Fruit fly (Drosophila melanogaster) whole organism: ENCODE data around the gene Mabi.

Source experiments
- CG8478 ChIP-seq: fragments of >200 bp; optimal IDR thresholded peaks from 2 replicates; lab custom pipeline; 2018; ENCODE audit warnings: inconsistent platforms
- Dll ChIP-seq: fragments of >200 bp; optimal IDR thresholded peaks from 2 replicates; lab custom pipeline; 2017
- EcR ChIP-seq, 2 experiments: fragments of >200 bp; optimal IDR thresholded peaks; 2 replicates each; lab custom pipeline; 2017; ENCODE audit warnings: missing biosample characterization in 2 of 2, missing genetic modification characterization in 2 of 2, missing genetic modification reagents in 2 of 2
- pan ChIP-seq: fragments of >200 bp; optimal IDR thresholded peaks from 2 replicates; lab custom pipeline; 2017
- psq ChIP-seq: fragments of >200 bp; optimal IDR thresholded peaks from 2 replicates; lab custom pipeline; 2017
- usp ChIP-seq: fragments of >200 bp; optimal IDR thresholded peaks from 2 replicates; lab custom pipeline; 2017; ENCODE audit warnings: missing biosample characterization, missing genetic modification characterization, mixed read lengths

The Mabi gene

DNA sequence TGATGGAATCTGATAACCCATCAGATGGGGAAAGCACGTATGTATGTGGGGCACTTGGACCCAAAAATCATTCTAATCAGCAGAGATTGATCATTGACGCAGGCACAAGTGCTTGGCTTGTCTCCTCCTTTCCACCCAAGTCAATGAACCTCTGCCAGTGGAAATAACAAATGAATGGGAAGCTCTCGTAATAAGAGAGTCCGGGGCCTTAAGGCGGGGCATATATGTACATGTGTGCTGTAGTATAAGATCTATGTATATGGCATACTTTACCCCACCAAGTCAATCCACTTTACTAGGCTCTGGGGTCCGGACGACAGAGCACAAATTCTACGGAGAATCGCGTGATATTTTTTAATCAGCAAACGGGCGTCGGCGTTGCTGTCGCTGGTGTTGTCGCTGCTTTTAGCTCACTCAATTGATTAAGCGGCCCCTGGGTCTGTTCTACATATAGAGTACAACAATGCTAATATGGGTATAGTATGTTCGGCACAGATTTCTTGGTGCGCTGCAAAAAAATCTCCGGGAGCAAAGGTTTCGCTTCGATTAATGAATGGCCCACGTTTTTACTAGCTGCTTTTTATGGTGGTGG, 28.3 kb downstream of the Mabi start:
- TF ChIP-seq CG8478 (no peak), Dll (lab: Kevin White, UChicago) (no peak), psq (lab: Kevin White, UChicago) (no peak), pan (lab: Kevin White, UChicago) (peak; percentile 22), EcR (GFP tag; optimal IDR thresholded peaks at IDR 0.05; lab: Kevin White, UChicago) (peak in 1 of 2 experiments; percentile 82), usp (GFP tag; lab: Kevin White, UChicago) (no peak)

DNA sequence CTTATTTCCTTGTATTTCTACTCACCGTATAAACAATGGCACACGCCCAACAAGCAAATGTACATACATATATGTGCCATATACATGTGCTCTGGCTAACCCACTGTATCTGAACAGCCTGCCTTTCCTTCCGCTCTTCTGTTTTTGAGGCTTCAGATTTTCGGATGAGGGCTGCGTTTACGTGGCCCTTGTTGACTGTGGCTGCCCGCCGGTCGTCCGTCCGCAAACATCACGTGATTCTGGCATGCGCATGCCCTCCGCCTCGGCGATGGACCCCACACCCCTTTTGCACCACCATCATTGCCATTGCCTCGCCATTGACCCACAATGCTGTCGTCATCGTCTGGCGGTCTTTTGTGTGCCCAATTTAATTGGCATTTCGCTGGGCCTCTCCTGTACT, 29.2 kb downstream of the Mabi start:
- TF ChIP-seq EcR (GFP tag; optimal IDR thresholded peaks at IDR 0.05; lab: Kevin White, UChicago): no peak
- TF ChIP-seq usp (GFP tag; lab: Kevin White, UChicago): no peak
- TF ChIP-seq psq (lab: Kevin White, UChicago): no peak
- no peak for TF ChIP-seq Dll (lab: Kevin White, UChicago)
- no peak for TF ChIP-seq CG8478
- TF ChIP-seq pan (lab: Kevin White, UChicago): no peak

DNA sequence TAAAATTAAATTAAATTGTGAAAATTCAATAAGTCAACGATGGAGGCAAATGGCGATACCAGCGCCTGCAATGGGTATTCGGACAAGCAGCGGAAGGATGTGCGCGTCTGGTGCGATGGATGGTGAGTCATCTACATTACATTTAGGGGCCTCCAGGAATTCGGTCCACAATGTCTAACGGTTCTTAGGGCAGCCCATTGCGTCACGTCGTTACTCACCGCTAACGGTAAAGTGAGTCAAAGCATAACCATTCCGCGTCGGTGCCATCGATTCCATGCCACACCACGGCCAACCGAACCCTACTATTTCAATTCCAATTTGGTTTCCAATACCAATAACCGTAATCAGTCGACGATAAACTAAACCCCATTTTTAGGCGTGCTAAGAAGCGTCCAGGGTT, 30.3 kb downstream of the Mabi start:
- no peak for TF ChIP-seq psq (lab: Kevin White, UChicago)
- no peak for TF ChIP-seq EcR (GFP tag; optimal IDR thresholded peaks at IDR 0.05; lab: Kevin White, UChicago)
- no peak for TF ChIP-seq Dll (lab: Kevin White, UChicago)
- TF ChIP-seq usp (GFP tag; lab: Kevin White, UChicago): no peak
- no peak for TF ChIP-seq CG8478
- TF ChIP-seq pan (lab: Kevin White, UChicago): no peak

DNA sequence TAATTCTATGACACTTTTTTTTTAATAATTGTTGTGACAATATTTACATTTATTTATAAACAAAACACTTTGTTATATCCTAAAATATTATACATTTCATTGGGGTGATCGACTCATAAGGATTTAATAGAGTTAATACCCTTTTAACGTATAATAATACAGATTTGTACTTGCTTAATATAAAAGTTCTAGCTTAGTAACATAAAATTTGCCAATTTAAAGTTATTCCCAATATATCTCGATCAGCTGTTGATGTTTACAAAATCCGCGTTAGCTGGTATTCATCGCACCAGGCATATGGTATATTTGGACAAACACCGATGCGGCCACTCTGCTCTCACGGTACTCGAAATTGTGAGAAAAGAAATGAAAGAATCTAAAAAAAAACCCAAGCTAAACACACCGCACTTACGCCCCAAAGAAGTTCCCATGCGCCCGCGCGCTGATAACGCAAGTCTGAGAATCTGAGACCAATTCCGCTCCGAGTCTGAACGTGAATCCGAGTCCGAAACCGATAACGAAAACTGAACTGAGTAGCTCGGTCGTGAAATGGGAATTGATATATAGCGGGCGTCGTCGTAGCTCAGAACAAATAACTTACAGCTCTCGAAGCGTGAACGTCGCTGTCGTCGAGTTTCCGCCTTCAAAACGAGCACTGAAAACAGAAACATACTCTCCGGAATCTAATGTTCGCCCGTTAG, 30.9 kb downstream of the Mabi start, which contains the start of gene Pect:
Gene Pect, plus strand, starts transcription at position 326 of the 701 bp plus-strand sequence.
- TF ChIP-seq EcR (GFP tag; optimal IDR thresholded peaks at IDR 0.05; lab: Kevin White, UChicago) (no peak), CG8478 (no peak), Dll (lab: Kevin White, UChicago) (no peak), psq (lab: Kevin White, UChicago) (no peak)

DNA sequence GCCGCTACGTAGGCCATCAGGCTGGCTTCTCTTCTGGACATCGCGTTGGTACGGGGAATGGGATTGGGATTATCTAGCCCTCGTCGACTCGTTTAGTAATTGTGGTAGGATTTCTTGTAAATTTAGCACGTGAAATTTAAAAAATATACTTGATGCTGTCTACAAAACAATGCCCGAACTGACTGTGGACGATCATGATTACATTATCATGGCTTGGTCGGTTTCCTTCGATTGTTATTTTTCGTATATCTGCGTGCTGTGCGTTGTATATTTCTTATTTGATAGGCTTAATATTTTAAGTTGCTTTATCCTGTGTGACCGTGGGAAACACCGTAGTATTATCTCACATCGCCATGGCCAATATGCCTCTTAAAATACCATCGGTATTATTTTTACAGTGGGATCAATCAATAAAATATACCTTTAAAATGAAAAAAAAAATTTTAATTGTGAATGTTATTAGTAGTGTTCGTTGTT, 31.5 kb downstream of the Mabi start, which contains the start of gene CG16972:
Gene CG16972, minus strand, starts transcription at position 336 of the 477 bp plus-strand sequence.
- TF ChIP-seq usp (GFP tag; lab: Kevin White, UChicago): no peak
- TF ChIP-seq Dll (lab: Kevin White, UChicago): no peak
- no peak for TF ChIP-seq psq (lab: Kevin White, UChicago)
- no peak for TF ChIP-seq pan (lab: Kevin White, UChicago)
- TF ChIP-seq EcR (GFP tag; optimal IDR thresholded peaks at IDR 0.05; lab: Kevin White, UChicago): no peak
- no peak for TF ChIP-seq CG8478

DNA sequence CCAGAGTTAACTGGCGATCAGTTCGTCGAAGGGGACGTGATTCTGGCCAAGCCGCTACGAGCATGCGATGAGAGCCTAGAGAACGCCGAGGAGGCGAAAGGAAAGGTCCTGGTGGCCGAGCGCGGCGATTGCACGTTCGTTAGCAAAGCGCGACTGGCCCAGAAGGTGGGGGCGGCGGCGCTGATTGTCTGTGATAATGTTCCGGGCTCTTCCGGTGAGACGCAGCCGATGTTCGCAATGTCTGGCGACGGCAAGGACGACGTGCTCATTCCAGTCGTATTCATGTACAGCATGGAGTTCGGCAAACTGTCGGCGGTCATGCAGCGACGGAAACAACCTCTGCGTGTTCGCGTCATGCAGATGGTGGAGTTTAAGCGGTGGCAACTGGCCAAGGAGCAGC, 38.6 kb downstream of the Mabi start:
- TF ChIP-seq pan (lab: Kevin White, UChicago): no peak
- no peak for TF ChIP-seq Dll (lab: Kevin White, UChicago)
- no peak for TF ChIP-seq CG8478
- TF ChIP-seq psq (lab: Kevin White, UChicago): no peak
- no peak for TF ChIP-seq usp (GFP tag; lab: Kevin White, UChicago)
- TF ChIP-seq EcR (GFP tag; optimal IDR thresholded peaks at IDR 0.05; lab: Kevin White, UChicago): no peak

DNA sequence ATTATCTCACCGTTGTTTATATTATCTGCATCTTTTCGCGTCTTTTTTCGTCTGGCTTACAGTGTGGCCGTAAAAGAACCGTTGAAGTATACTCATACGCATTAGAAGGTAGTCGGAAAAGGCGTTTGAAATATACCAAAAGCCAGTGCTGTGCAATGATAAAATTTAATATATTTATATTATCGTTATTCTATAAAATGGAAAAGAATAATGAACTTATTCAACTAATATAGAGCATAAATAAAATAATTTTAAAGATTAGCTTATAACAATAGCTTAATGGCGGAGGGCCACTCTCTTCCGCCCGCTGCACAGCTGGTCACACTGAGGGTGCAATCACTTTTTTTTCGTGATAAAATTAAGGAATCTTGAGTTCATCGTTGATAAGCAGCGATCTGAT, 42.6 kb downstream of the Mabi start, which contains the start of the genes CG16974 and Edem2:
Gene CG16974, minus strand, starts transcription at position 86 of the 400 bp plus-strand sequence.
Gene Edem2, plus strand, starts transcription at position 308 of the 400 bp plus-strand sequence.
- TF ChIP-seq psq (lab: Kevin White, UChicago) (no peak), Dll (lab: Kevin White, UChicago) (no peak), EcR (GFP tag; optimal IDR thresholded peaks at IDR 0.05; lab: Kevin White, UChicago) (no peak), CG8478 (no peak), pan (lab: Kevin White, UChicago) (no peak), usp (GFP tag; lab: Kevin White, UChicago) (no peak)

DNA sequence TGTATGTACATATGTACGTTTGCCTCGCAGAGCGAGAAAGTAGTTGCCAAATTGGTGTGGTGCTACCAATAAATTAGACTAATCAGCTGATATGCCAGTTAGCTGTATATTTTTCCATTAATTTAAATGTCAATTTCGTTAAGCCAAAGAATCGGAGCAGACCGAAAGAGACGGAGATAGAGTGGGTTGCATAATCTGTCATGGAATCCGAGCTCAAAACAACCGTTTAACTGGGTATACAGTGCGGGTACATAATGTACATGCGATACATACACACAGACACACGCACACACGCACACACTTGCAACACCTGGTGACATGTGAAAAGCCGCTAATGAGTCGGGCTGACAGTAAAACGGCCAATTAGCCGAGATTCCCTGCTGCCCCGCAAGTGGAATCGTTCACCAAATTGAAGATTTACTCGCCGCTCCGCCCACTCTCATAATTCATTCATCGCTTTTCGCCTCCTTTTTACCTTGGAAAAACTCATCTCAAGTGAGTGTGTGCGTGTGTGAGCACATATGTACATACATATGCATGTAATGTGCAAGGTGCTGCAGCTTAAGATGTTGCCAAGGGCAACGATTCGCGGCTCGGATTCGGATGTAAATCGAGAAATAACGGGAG, 43.3 kb downstream of the Mabi start:
- no peak for TF ChIP-seq pan (lab: Kevin White, UChicago)
- TF ChIP-seq psq (lab: Kevin White, UChicago): no peak
- no peak for TF ChIP-seq Dll (lab: Kevin White, UChicago)
- no peak for TF ChIP-seq EcR (GFP tag; optimal IDR thresholded peaks at IDR 0.05; lab: Kevin White, UChicago)
- no peak for TF ChIP-seq usp (GFP tag; lab: Kevin White, UChicago)
- no peak for TF ChIP-seq CG8478

DNA sequence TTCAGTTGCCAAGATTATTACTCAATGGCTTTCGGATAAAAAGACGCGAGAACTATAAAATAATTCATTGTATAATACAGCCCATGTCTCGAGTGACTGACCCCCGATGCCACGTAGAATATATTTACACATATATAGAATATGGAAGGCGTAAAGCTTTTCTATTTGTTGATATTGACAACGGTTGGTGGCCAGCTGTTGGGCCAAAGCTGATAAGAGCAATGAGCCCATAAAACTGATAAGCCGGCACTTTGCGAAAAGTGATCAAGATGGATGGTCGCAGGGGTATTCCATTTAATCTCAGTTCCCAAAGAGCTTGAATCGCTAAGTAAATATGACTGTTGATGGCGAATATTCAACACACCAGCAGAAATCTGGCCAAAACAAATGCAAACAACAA, 43.9 kb downstream of the Mabi start:
- TF ChIP-seq CG8478: no peak
